Worm (Caenorhabditis elegans) whole organism, young adult: ENCODE results near the gene pdcd-2.

Source experiments
- aptf-2 ChIP-seq: fragments of 200-800 bp; sonication (Bioruptor generic); conservative IDR thresholded peaks from 2 replicates; pipeline ENCODE4 v1.3.6; 2022; ENCODE audit warnings: missing genetic modification reagents, missing genetic modification characterization, missing compliant biosample characterization
- nfya-1 ChIP-seq: sonication (generic microtip); optimal IDR thresholded peaks from 2 replicates; lab custom pipeline; 2017; ENCODE audit warnings: antibody characterized with exemption, missing compliant biosample characterization, missing genetic modification characterization, borderline replicate concordance; ENCODE audit not compliant: insufficient read depth

- TF ChIP-seq nfya-1 (tag; lab: Kevin White, UChicago) (no peak), aptf-2 (GFP tag; lab: Robert Waterston, UW) (no peak)
Observed at ce11 chrIII:4417956-4418355, at the start of gene pdcd-2, which contains the start of gene R07E5.19.
